Fruit fly (Drosophila melanogaster) whole organism, embryonic: Measurements from ENCODE around the gene GXIVsPLA2.

Source experiments
- Bdp1 ChIP-seq: fragments of 200-800 bp; sonication (Bioruptor generic); optimal IDR thresholded peaks from 3 replicates; lab custom pipeline; 2016; ENCODE audit warnings: missing biosample characterization, missing genetic modification characterization
- Bgb ChIP-seq: fragments of 200-800 bp; sonication (Bioruptor generic); IDR thresholded peaks from 2 replicates; pipeline ENCODE4 v1.3.6; 2022; ENCODE audit warnings: missing biosample characterization, missing genetic modification characterization; ENCODE audit not compliant: partially characterized antibody
- C15 ChIP-seq: fragments of 200-800 bp; sonication (Bioruptor generic); IDR thresholded peaks from 3 replicates; pipeline ENCODE4 v1.3.6; 2022; ENCODE audit warnings: missing biosample characterization, missing genetic modification characterization
- CG10147 ChIP-seq: fragments of 200-800 bp; sonication (Bioruptor generic); optimal IDR thresholded peaks from 2 replicates; lab custom pipeline; 2019; ENCODE audit warnings: missing biosample characterization, mild to moderate bottlenecking, missing genetic modification characterization, moderate library complexity
- CG11504 ChIP-seq: fragments of 200-800 bp; sonication (Bioruptor generic); optimal IDR thresholded peaks from 3 replicates; lab custom pipeline; 2019; ENCODE audit warnings: missing biosample characterization, mild to moderate bottlenecking, missing genetic modification characterization, moderate library complexity
- CG11560 ChIP-seq: fragments of 200-800 bp; sonication (Bioruptor generic); IDR thresholded peaks from 3 replicates; pipeline ENCODE4 v1.3.6; 2022; ENCODE audit warnings: missing biosample characterization, missing genetic modification characterization
- CG12391 ChIP-seq: fragments of 200-800 bp; sonication (Bioruptor generic); optimal IDR thresholded peaks from 3 replicates; lab custom pipeline; 2018; ENCODE audit warnings: missing biosample characterization, mild to moderate bottlenecking, missing genetic modification characterization, moderate library complexity
- CG12942 ChIP-seq: fragments of 200-800 bp; sonication (Bioruptor generic); optimal IDR thresholded peaks from 3 replicates; lab custom pipeline; 2016; ENCODE audit warnings: missing biosample characterization, missing genetic modification characterization
- CG13894 ChIP-seq: fragments of 200-800 bp; sonication (Bioruptor generic); optimal IDR thresholded peaks from 3 replicates; lab custom pipeline; 2018; ENCODE audit warnings: missing biosample characterization, mild to moderate bottlenecking, missing genetic modification characterization, moderate library complexity
- CG15011 ChIP-seq: fragments of 200-800 bp; sonication (Bioruptor generic); optimal IDR thresholded peaks from 3 replicates; lab custom pipeline; 2018; ENCODE audit warnings: missing biosample characterization, mild to moderate bottlenecking, missing genetic modification characterization
- CG17359 ChIP-seq: fragments of 200-800 bp; sonication (Bioruptor generic); optimal IDR thresholded peaks from 3 replicates; lab custom pipeline; 2018; ENCODE audit warnings: missing biosample characterization, mild to moderate bottlenecking, missing genetic modification characterization, moderate library complexity
- CG17361 ChIP-seq: fragments of 200-800 bp; sonication (Bioruptor generic); IDR thresholded peaks from 3 replicates; pipeline ENCODE4 v1.3.6; 2022; ENCODE audit warnings: missing biosample characterization, missing genetic modification characterization
- CG31365 ChIP-seq: fragments of 200-800 bp; sonication (Bioruptor generic); optimal IDR thresholded peaks from 2 replicates; lab custom pipeline; 2018; ENCODE audit warnings: missing biosample characterization, mild to moderate bottlenecking, missing genetic modification characterization
- CG33557 ChIP-seq: fragments of 200-800 bp; sonication (Bioruptor generic); optimal IDR thresholded peaks from 2 replicates; lab custom pipeline; 2019; ENCODE audit warnings: missing biosample characterization, mild to moderate bottlenecking, missing genetic modification characterization, moderate library complexity
- CG3838 ChIP-seq: fragments of 200-800 bp; sonication (Bioruptor generic); optimal IDR thresholded peaks from 3 replicates; lab custom pipeline; 2016; ENCODE audit warnings: missing biosample characterization, missing genetic modification characterization
- CG4282 ChIP-seq: fragments of 200-800 bp; sonication (Bioruptor generic); optimal IDR thresholded peaks from 2 replicates; lab custom pipeline; 2016; ENCODE audit warnings: missing biosample characterization, missing genetic modification characterization
- CG4424 ChIP-seq: fragments of 200-800 bp; sonication (Bioruptor generic); optimal IDR thresholded peaks from 3 replicates; lab custom pipeline; 2016; ENCODE audit warnings: missing biosample characterization, missing genetic modification characterization
- CG6272 ChIP-seq: fragments of 200-800 bp; sonication (Bioruptor generic); IDR thresholded peaks from 2 replicates; pipeline ENCODE4 v1.3.6; 2022; ENCODE audit warnings: missing biosample characterization, missing genetic modification characterization
- CG8281 ChIP-seq: fragments of 200-800 bp; sonication (Bioruptor generic); optimal IDR thresholded peaks from 2 replicates; lab custom pipeline; 2018; ENCODE audit warnings: missing biosample characterization, mild to moderate bottlenecking, missing genetic modification characterization, moderate library complexity
- CG8478 ChIP-seq: fragments of >200 bp; optimal IDR thresholded peaks from 2 replicates; lab custom pipeline; 2018
- CG9609 ChIP-seq: fragments of 200-800 bp; sonication (Bioruptor generic); optimal IDR thresholded peaks from 3 replicates; lab custom pipeline; 2016; ENCODE audit warnings: missing biosample characterization, missing genetic modification characterization
- CG9932 ChIP-seq: fragments of 200-800 bp; sonication (Bioruptor generic); IDR thresholded peaks from 2 replicates; pipeline ENCODE4 v1.3.6; 2022; ENCODE audit warnings: missing biosample characterization, missing genetic modification characterization
- D19A ChIP-seq: fragments of 200-800 bp; optimal IDR thresholded peaks from 3 replicates; lab custom pipeline; 2019; ENCODE audit warnings: missing biosample characterization, mild to moderate bottlenecking, missing genetic modification characterization, moderate library complexity
- Elba2 ChIP-seq: fragments of 200-800 bp; sonication (Bioruptor generic); optimal IDR thresholded peaks from 3 replicates; lab custom pipeline; 2016; ENCODE audit warnings: missing biosample characterization, missing genetic modification characterization
- Ets97D ChIP-seq: fragments of 200-800 bp; sonication (Bioruptor generic); optimal IDR thresholded peaks from 3 replicates; lab custom pipeline; 2016; ENCODE audit warnings: missing biosample characterization, missing genetic modification characterization
- Hr3 ChIP-seq: fragments of 200-800 bp; sonication (Bioruptor generic); optimal IDR thresholded peaks from 3 replicates; lab custom pipeline; 2016; ENCODE audit warnings: missing biosample characterization, missing genetic modification characterization
- Hr39 ChIP-seq: fragments of >200 bp; optimal IDR thresholded peaks from 2 replicates; lab custom pipeline; 2017
- MBD-R2 ChIP-seq: fragments of 200-800 bp; sonication (Bioruptor generic); IDR thresholded peaks from 2 replicates; pipeline ENCODE4 v1.3.6; 2022; ENCODE audit warnings: missing biosample characterization, missing genetic modification characterization
- NC2α ChIP-seq: fragments of 200-800 bp; sonication (Bioruptor generic); optimal IDR thresholded peaks from 2 replicates; lab custom pipeline; 2016; ENCODE audit warnings: missing biosample characterization, missing genetic modification characterization
- Rfx ChIP-seq: fragments of 200-800 bp; sonication (Bioruptor generic); IDR thresholded peaks from 2 replicates; pipeline ENCODE4 v1.3.6; 2022; ENCODE audit warnings: missing biosample characterization, missing genetic modification characterization
- Tbp ChIP-seq: fragments of >200 bp; optimal IDR thresholded peaks from 2 replicates; lab custom pipeline; 2018; ENCODE audit warnings: missing biosample characterization, missing genetic modification characterization
- Trl ChIP-seq, 3 experiments: fragments of >200 bp in 2 of 3; fragments of 200-800 bp in 1 of 3; sonication (Bioruptor generic) in 1 of 3; optimal IDR thresholded peaks; 2 replicates in 1 of 3; 3 replicates in 2 of 3; lab custom pipeline; 2016 to 2017; ENCODE audit warnings: missing biosample characterization in 1 of 3, missing genetic modification characterization in 1 of 3
- bigmax ChIP-seq: fragments of 200-800 bp; sonication (Bioruptor generic); optimal IDR thresholded peaks from 2 replicates; lab custom pipeline; 2018; ENCODE audit warnings: missing biosample characterization, mild to moderate bottlenecking, missing genetic modification characterization
- caup ChIP-seq: fragments of 200-800 bp; sonication (Bioruptor generic); optimal IDR thresholded peaks from 3 replicates; lab custom pipeline; 2017; ENCODE audit warnings: missing biosample characterization, mild to moderate bottlenecking, missing genetic modification characterization, moderate library complexity; ENCODE audit not compliant: severe bottlenecking
- cg ChIP-seq: fragments of 200-800 bp; sonication (Bioruptor generic); optimal IDR thresholded peaks from 3 replicates; lab custom pipeline; 2019; ENCODE audit warnings: missing biosample characterization, mild to moderate bottlenecking, missing genetic modification characterization, moderate library complexity
- chn ChIP-seq: fragments of 200-800 bp; sonication (Bioruptor generic); optimal IDR thresholded peaks from 2 replicates; lab custom pipeline; 2016; ENCODE audit warnings: missing biosample characterization, missing genetic modification characterization
- crc ChIP-seq: fragments of 200-800 bp; sonication (Bioruptor generic); optimal IDR thresholded peaks from 2 replicates; lab custom pipeline; 2016; ENCODE audit warnings: missing biosample characterization, missing genetic modification characterization
- croc ChIP-seq: fragments of 200-800 bp; sonication (Bioruptor generic); conservative IDR thresholded peaks from 3 replicates; pipeline ENCODE4 v1.3.6; 2022; ENCODE audit warnings: missing biosample characterization, missing genetic modification characterization
- emc ChIP-seq: fragments of 200-800 bp; sonication (Bioruptor generic); optimal IDR thresholded peaks from 2 replicates; lab custom pipeline; 2016; ENCODE audit warnings: missing biosample characterization, missing genetic modification characterization
- esg ChIP-seq: fragments of 200-800 bp; sonication (Bioruptor generic); conservative IDR thresholded peaks from 2 replicates; pipeline ENCODE4 v1.3.6; 2022; ENCODE audit warnings: missing biosample characterization, missing genetic modification characterization
- fru ChIP-seq: fragments of >200 bp; optimal IDR thresholded peaks from 2 replicates; lab custom pipeline; 2017
- gt ChIP-seq: fragments of 200-800 bp; sonication (Bioruptor generic); IDR thresholded peaks from 2 replicates; pipeline ENCODE4 v1.3.6; 2022; ENCODE audit warnings: missing biosample characterization, missing genetic modification characterization
- mirr ChIP-seq: fragments of 200-800 bp; sonication (Bioruptor generic); optimal IDR thresholded peaks from 3 replicates; lab custom pipeline; 2018; ENCODE audit warnings: missing biosample characterization, mild to moderate bottlenecking, missing genetic modification characterization
- nau ChIP-seq: fragments of 200-800 bp; sonication (Bioruptor generic); optimal IDR thresholded peaks from 3 replicates; lab custom pipeline; 2017; ENCODE audit warnings: missing biosample characterization, mild to moderate bottlenecking, missing genetic modification characterization, missing genetic modification reagents
- nmo ChIP-seq: fragments of 200-800 bp; sonication (Bioruptor generic); optimal IDR thresholded peaks from 2 replicates; lab custom pipeline; 2018; ENCODE audit warnings: missing biosample characterization, mild to moderate bottlenecking, missing genetic modification characterization, moderate library complexity
- phol ChIP-seq: fragments of 200-800 bp; sonication (Bioruptor generic); optimal IDR thresholded peaks from 3 replicates; lab custom pipeline; 2018; ENCODE audit warnings: missing biosample characterization, mild to moderate bottlenecking, missing genetic modification characterization, moderate library complexity
- repo ChIP-seq: fragments of 200-800 bp; sonication (Bioruptor generic); optimal IDR thresholded peaks from 2 replicates; lab custom pipeline; 2016; ENCODE audit warnings: missing biosample characterization, missing genetic modification characterization
- sens-2 ChIP-seq: fragments of 200-800 bp; sonication (Bioruptor generic); IDR thresholded peaks from 2 replicates; pipeline ENCODE4 v1.3.6; 2022; ENCODE audit warnings: missing biosample characterization, missing genetic modification characterization
- tna ChIP-seq: fragments of 200-800 bp; sonication (Bioruptor generic); IDR thresholded peaks from 2 replicates; pipeline ENCODE4 v1.3.6; 2022; ENCODE audit warnings: missing biosample characterization, missing genetic modification characterization; ENCODE audit not compliant: partially characterized antibody
- usp ChIP-seq: fragments of >200 bp; optimal IDR thresholded peaks from 2 replicates; lab custom pipeline; 2017; ENCODE audit warnings: missing biosample characterization, missing genetic modification characterization
- vnd ChIP-seq: fragments of 200-800 bp; sonication (Bioruptor generic); IDR thresholded peaks from 3 replicates; pipeline ENCODE4 v1.3.6; 2022; ENCODE audit warnings: missing biosample characterization, missing genetic modification characterization; ENCODE audit not compliant: partially characterized antibody

The GXIVsPLA2 gene

DNA sequence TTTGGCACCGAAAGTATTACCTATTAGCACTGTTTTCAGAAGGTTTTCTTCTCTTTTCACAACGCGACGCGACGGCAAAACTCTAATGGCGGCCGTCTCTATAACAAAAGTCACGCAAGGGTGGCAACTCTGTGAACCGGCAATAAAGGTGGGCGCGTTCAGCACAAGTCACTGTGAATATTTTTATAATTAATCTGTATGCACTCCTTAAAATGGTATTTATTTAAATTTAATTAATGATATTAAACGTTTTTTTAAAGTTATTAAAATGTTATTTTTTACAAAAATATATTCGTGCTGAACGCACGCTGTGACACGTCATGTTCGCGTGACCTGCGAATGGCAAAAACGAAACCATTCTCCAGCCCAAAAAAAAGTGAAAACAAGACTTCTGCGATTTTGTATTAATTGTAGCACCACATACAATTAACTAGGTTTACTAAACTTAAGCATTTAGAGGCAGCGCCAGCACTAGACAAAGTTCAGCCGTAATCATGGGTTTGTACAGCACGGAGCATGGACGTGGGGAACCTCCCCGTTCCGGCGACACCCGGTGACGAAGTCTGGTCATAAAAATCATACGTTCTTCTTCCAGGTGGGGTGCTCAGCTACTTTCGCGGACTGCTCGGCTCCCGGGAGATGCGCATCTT is 28.0 kb downstream of the GXIVsPLA2 start, which contains the start of the genes brm and Arl1 (continued):
- TF ChIP-seq Bgb (GFP tag; lab: Robert Waterston, UW) (peak; percentile 30), CG17361 (GFP tag; lab: Robert Waterston, UW) (peak; percentile 99), CG8281 (tag; lab: Kevin White, UChicago) (peak; percentile 91), esg (GFP tag; lab: Robert Waterston, UW) (peak; percentile 99), Hr3 (GFP tag; lab: Kevin White, UChicago) (peak; percentile 98), nau (GFP tag; lab: Kevin White, UChicago) (no peak), CG12391 (peak; percentile 99), caup (GFP tag; lab: Kevin White, UChicago) (peak; percentile 99), C15 (GFP tag; lab: Robert Waterston, UW) (peak; percentile 99), sens-2 (peak; percentile 98), vnd (GFP tag; lab: Robert Waterston, UW) (peak; percentile 49; the same call in 1 of the 3 replicates), CG12942 (GFP tag; lab: Kevin White, UChicago) (peak; percentile 98), CG9932 (GFP tag; lab: Robert Waterston, UW) (peak; percentile 100), chn (GFP tag; lab: Kevin White, UChicago) (peak; percentile 93), CG31365 (peak; percentile 76), fru (lab: Kevin White, UChicago) (no peak), CG33557 (GFP tag; lab: Kevin White, UChicago) (peak; percentile 98), Ets97D (peak; percentile 85), CG6272 (GFP tag; lab: Robert Waterston, UW) (peak; percentile 99), CG11504 (peak; percentile 97), NC2α (GFP tag; lab: Kevin White, UChicago) (no peak), Hr39 (lab: Kevin White, UChicago) (no peak), mirr (GFP tag; lab: Kevin White, UChicago) (peak; percentile 97), crc (GFP tag; lab: Kevin White, UChicago) (peak; percentile 75), CG9609 (peak; percentile 84), tna (GFP tag; lab: Robert Waterston, UW) (no peak), cg (GFP tag; lab: Kevin White, UChicago) (no peak), gt (peak; percentile 98), MBD-R2 (GFP tag; lab: Robert Waterston, UW) (peak; percentile 100), CG10147 (GFP tag; lab: Kevin White, UChicago) (peak; percentile 99), emc (peak; percentile 74), usp (GFP tag; lab: Kevin White, UChicago) (no peak), Bdp1 (GFP tag; lab: Kevin White, UChicago) (peak; percentile 83), Elba2 (GFP tag; lab: Kevin White, UChicago) (peak; percentile 81), Tbp (GFP tag; lab: Kevin White, UChicago) (no peak), CG11560 (peak; percentile 94), phol (tag; lab: Kevin White, UChicago) (peak; percentile 100), repo (peak; percentile 52), CG8478 (lab: Kevin White, UChicago) (no peak), CG17359 (tag; lab: Kevin White, UChicago) (peak; percentile 98), CG15011 (peak; percentile 96), nmo (peak; percentile 99), Trl (optimal IDR thresholded peaks at IDR 0.05; lab: Kevin White, UChicago) (no peak), Trl (GFP tag; optimal IDR thresholded peaks at IDR 0.05; lab: Kevin White, UChicago) (peak; percentile 85), croc (GFP tag; lab: Robert Waterston, UW) (peak; percentile 99), CG3838 (GFP tag; lab: Kevin White, UChicago) (peak; percentile 78), CG13894 (tag; lab: Kevin White, UChicago) (peak; percentile 98), D19A (peak; percentile 90), Rfx (GFP tag; lab: Robert Waterston, UW) (peak; percentile 100), CG4282 (GFP tag; lab: Kevin White, UChicago) (peak; percentile 51), bigmax (GFP tag; lab: Kevin White, UChicago) (peak; percentile 55), CG4424 (GFP tag; lab: Kevin White, UChicago) (peak; percentile 98)
